Fruit fly (Drosophila melanogaster) whole organism, pupa: Measurements from ENCODE around the gene AspRS-m.

Experiments
- CG10348 ChIP-seq: fragments of 200-800 bp; sonication (Bioruptor generic); IDR thresholded peaks from 2 replicates; pipeline ENCODE4 v1.3.6; 2022; ENCODE audit warnings: missing biosample characterization, missing genetic modification characterization
- CG12605 ChIP-seq: fragments of 200-800 bp; sonication (Bioruptor generic); IDR thresholded peaks from 2 replicates; pipeline ENCODE4 v1.3.6; 2022; ENCODE audit warnings: missing biosample characterization, missing genetic modification characterization
- CG15710 ChIP-seq: fragments of 200-800 bp; sonication (Bioruptor generic); optimal IDR thresholded peaks from 2 replicates; lab custom pipeline; 2018; ENCODE audit warnings: missing biosample characterization, mild to moderate bottlenecking, missing genetic modification characterization, moderate library complexity
- CG17806 ChIP-seq: fragments of 200-800 bp; sonication (Bioruptor generic); optimal IDR thresholded peaks from 2 replicates; lab custom pipeline; 2018; ENCODE audit warnings: missing biosample characterization, mild to moderate bottlenecking, missing genetic modification characterization, moderate library complexity
- CG32121 ChIP-seq: fragments of 200-800 bp; sonication (Bioruptor generic); IDR thresholded peaks from 2 replicates; pipeline ENCODE4 v1.3.6; 2022; ENCODE audit warnings: missing biosample characterization, missing genetic modification characterization
- CG8301 ChIP-seq: fragments of 200-800 bp; sonication (Bioruptor generic); optimal IDR thresholded peaks from 2 replicates; lab custom pipeline; 2018; ENCODE audit warnings: missing biosample characterization, mild to moderate bottlenecking, missing genetic modification characterization
- EcR ChIP-seq: fragments of 200-800 bp; sonication (Bioruptor generic); optimal IDR thresholded peaks from 3 replicates; lab custom pipeline; 2019; ENCODE audit warnings: missing biosample characterization, missing genetic modification characterization, mild to moderate bottlenecking, moderate library complexity, missing genetic modification reagents
- Ets98B ChIP-seq: fragments of 200-800 bp; sonication (Bioruptor generic); IDR thresholded peaks from 2 replicates; pipeline ENCODE4 v1.3.6; 2022; ENCODE audit warnings: missing biosample characterization, missing genetic modification characterization
- Snoo ChIP-seq: fragments of 200-800 bp; sonication (Bioruptor generic); optimal IDR thresholded peaks from 3 replicates; lab custom pipeline; 2017; ENCODE audit warnings: missing biosample characterization, mild to moderate bottlenecking, missing genetic modification characterization, inconsistent platforms

DNA sequence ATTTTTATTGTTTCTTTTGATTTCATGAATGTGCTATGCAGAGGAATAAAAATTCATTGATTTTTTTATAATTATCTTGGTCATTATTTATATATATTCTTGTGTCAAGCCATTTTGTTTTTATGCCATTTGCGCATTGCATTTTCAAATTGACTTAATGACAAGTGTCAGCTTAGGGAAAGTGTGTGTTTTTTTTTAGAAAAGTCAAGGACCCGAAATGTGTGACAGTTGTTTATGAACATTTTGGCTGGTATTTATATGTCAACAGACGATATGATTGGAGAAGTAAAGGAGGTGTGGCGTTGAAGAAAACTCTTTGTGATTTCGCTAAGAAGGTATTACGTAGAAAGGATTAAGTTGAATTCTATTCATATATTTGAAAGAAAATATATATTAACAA is 10.8 kb downstream of the AspRS-m start, which contains the start of the genes SclA and SclB:
- TF ChIP-seq EcR (GFP tag; lab: Kevin White, UChicago), result no peak
- TF ChIP-seq CG12605 (GFP tag; lab: Robert Waterston, UW), result no peak
- no peak for TF ChIP-seq CG32121 (GFP tag; lab: Robert Waterston, UW)
- TF ChIP-seq Ets98B, result no peak
- no peak for TF ChIP-seq CG17806 (tag; lab: Kevin White, UChicago)
- TF ChIP-seq CG10348 (GFP tag; lab: Robert Waterston, UW), result no peak
- no peak for TF ChIP-seq Snoo (tag; lab: Kevin White, UChicago)
- TF ChIP-seq CG8301, result no peak
- no peak for TF ChIP-seq CG15710 (tag; lab: Kevin White, UChicago)
